Worm (Caenorhabditis elegans) whole organism, L2 larva: Measurements from ENCODE around the gene best-21.
"Not testable (repeated sequence)": the region's sequence is repeated elsewhere in the genome, so short reads cannot be mapped to it uniquely, and the experiment has no call there.

Experiments used
- C34F6.9 ChIP-seq: fragments of 150-350 bp; optimal IDR thresholded peaks from 2 replicates; lab custom pipeline; 2014; ENCODE audit warnings: missing biosample characterization, missing genetic modification characterization
- R02D3.7 ChIP-seq: fragments of 150-350 bp; optimal IDR thresholded peaks from 2 replicates; lab custom pipeline; 2014; ENCODE audit warnings: missing biosample characterization, missing genetic modification characterization
- Y55F3AM.14 ChIP-seq: fragments of 200-800 bp; sonication (Bioruptor generic); optimal IDR thresholded peaks from 2 replicates; lab custom pipeline; 2018; ENCODE audit warnings: mild to moderate bottlenecking, missing genetic modification characterization, missing compliant biosample characterization
- ZK546.5 ChIP-seq: sonication (generic microtip); optimal IDR thresholded peaks from 2 replicates; lab custom pipeline; 2017; ENCODE audit warnings: missing biosample characterization, missing genetic modification characterization
- alr-1 ChIP-seq: fragments of 150-350 bp; optimal IDR thresholded peaks from 2 replicates; lab custom pipeline; 2014; ENCODE audit warnings: missing biosample characterization, missing genetic modification characterization
- aly-2 ChIP-seq: fragments of 150-350 bp; optimal IDR thresholded peaks from 2 replicates; lab custom pipeline; 2014; ENCODE audit warnings: missing biosample characterization, missing genetic modification characterization
- ama-1 ChIP-seq: fragments of 150-350 bp; optimal IDR thresholded peaks from 2 replicates; lab custom pipeline; 2018; ENCODE audit warnings: inconsistent platforms
- ceh-16 ChIP-seq: fragments of 150-350 bp; optimal IDR thresholded peaks from 2 replicates; lab custom pipeline; 2014; ENCODE audit warnings: missing biosample characterization, missing genetic modification characterization
- ceh-82 ChIP-seq: fragments of 150-350 bp; optimal IDR thresholded peaks from 2 replicates; lab custom pipeline; 2014; ENCODE audit warnings: missing biosample characterization, missing genetic modification characterization
- crh-2 ChIP-seq: sonication (generic microtip); optimal IDR thresholded peaks from 2 replicates; lab custom pipeline; 2017; ENCODE audit warnings: missing biosample characterization, missing genetic modification characterization
- egl-27 ChIP-seq: sonication (generic microtip); optimal IDR thresholded peaks from 3 replicates; lab custom pipeline; 2017; ENCODE audit warnings: missing biosample characterization, missing genetic modification reagents, missing genetic modification characterization
- gmeb-1 ChIP-seq: fragments of 150-350 bp; optimal IDR thresholded peaks from 2 replicates; lab custom pipeline; 2014; ENCODE audit warnings: missing biosample characterization, missing genetic modification characterization
- lin-11 ChIP-seq: fragments of 150-350 bp; sonication (generic microtip); optimal IDR thresholded peaks from 2 replicates; lab custom pipeline; 2014; ENCODE audit warnings: missing biosample characterization, missing genetic modification characterization, inconsistent platforms, mixed read lengths
- lin-39 ChIP-seq: fragments of 150-350 bp; optimal IDR thresholded peaks from 2 replicates; lab custom pipeline; 2014; ENCODE audit warnings: missing biosample characterization, missing genetic modification reagents, missing genetic modification characterization
- lsy-2 ChIP-seq, 2 experiments: fragments of 150-350 bp in 1 of 2; sonication (generic microtip) in 1 of 2; optimal IDR thresholded peaks; 2 replicates each; lab custom pipeline; 2014 to 2017; ENCODE audit warnings: missing biosample characterization in 2 of 2, missing genetic modification characterization in 2 of 2
- nhr-10 ChIP-seq: sonication (generic microtip); optimal IDR thresholded peaks from 2 replicates; lab custom pipeline; 2017; ENCODE audit warnings: missing biosample characterization, missing genetic modification characterization
- nhr-12 ChIP-seq: fragments of 150-350 bp; optimal IDR thresholded peaks from 2 replicates; lab custom pipeline; 2014; ENCODE audit warnings: missing biosample characterization, missing genetic modification characterization
- nhr-21 ChIP-seq: fragments of 150-350 bp; optimal IDR thresholded peaks from 2 replicates; lab custom pipeline; 2014; ENCODE audit warnings: missing biosample characterization, missing genetic modification characterization
- nhr-23 ChIP-seq: fragments of 150-350 bp; optimal IDR thresholded peaks from 2 replicates; lab custom pipeline; 2014; ENCODE audit warnings: missing biosample characterization, missing genetic modification reagents, missing genetic modification characterization
- nhr-237 ChIP-seq: fragments of 150-350 bp; optimal IDR thresholded peaks from 2 replicates; lab custom pipeline; 2014; ENCODE audit warnings: missing biosample characterization, missing genetic modification characterization
- nhr-25 ChIP-seq: fragments of 150-350 bp; sonication (generic microtip); optimal IDR thresholded peaks from 3 replicates; lab custom pipeline; 2014; ENCODE audit warnings: missing biosample characterization, missing genetic modification characterization
- nhr-6 ChIP-seq: fragments of 150-350 bp; optimal IDR thresholded peaks from 2 replicates; lab custom pipeline; 2014; ENCODE audit warnings: missing biosample characterization, missing genetic modification characterization
- nhr-77 ChIP-seq: fragments of 150-350 bp; optimal IDR thresholded peaks from 2 replicates; lab custom pipeline; 2014; ENCODE audit warnings: missing biosample characterization, missing genetic modification characterization
- peb-1 ChIP-seq: fragments of 150-350 bp; optimal IDR thresholded peaks from 2 replicates; lab custom pipeline; 2014; ENCODE audit warnings: missing biosample characterization, missing genetic modification characterization
- sem-4 ChIP-seq: fragments of 150-350 bp; optimal IDR thresholded peaks from 2 replicates; lab custom pipeline; 2014; ENCODE audit warnings: missing biosample characterization, missing genetic modification reagents, missing genetic modification characterization
- sma-3 ChIP-seq: sonication (generic microtip); optimal IDR thresholded peaks from 2 replicates; lab custom pipeline; 2016; ENCODE audit warnings: missing genetic modification reagents, missing genetic modification characterization, missing compliant biosample characterization
- snpc-4 ChIP-seq: fragments of 150-350 bp; optimal IDR thresholded peaks from 2 replicates; lab custom pipeline; 2014; ENCODE audit warnings: missing biosample characterization, missing genetic modification characterization
- unc-39 ChIP-seq: fragments of 150-350 bp; optimal IDR thresholded peaks from 2 replicates; lab custom pipeline; 2014; ENCODE audit warnings: missing biosample characterization, missing genetic modification characterization
- unc-62 ChIP-seq: fragments of 150-350 bp; optimal IDR thresholded peaks from 2 replicates; lab custom pipeline; 2014; ENCODE audit warnings: missing biosample characterization, missing genetic modification reagents, missing genetic modification characterization
- ztf-1 ChIP-seq: fragments of 200-800 bp; sonication (Bioruptor generic); conservative IDR thresholded peaks from 2 replicates; pipeline ENCODE4 v1.3.6; 2022; ENCODE audit warnings: missing genetic modification characterization, missing compliant biosample characterization

The best-21 gene

DNA sequence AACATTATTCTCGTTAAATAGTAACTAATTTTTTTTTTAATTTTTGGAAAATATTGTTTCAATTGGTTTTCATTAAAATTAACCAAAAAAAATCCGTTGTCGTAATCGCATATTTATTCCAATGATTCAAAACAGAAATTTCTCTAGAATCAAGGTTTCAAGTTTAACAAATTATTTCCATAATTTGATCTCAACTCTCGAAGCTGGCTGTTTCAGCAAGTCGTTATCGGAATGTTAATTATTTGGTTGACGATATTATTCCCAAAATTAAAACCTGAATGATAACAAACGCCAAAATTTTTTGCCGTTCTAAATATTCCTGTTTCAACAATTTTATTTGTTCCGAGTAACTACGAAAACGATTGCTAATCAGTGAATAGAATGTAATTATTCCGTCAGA, 2.2 kb upstream of the best-21 start:
- TF ChIP-seq ztf-1 (no peak), nhr-10 (tag; lab: Kevin White, UChicago) (no peak), nhr-77 (tag; lab: Kevin White, UChicago) (no peak), aly-2 (tag; lab: Kevin White, UChicago) (no peak), peb-1 (tag; lab: Kevin White, UChicago) (no peak), unc-62 (GFP tag; lab: Kevin White, UChicago) (no peak), ama-1 (lab: Kevin White, UChicago) (no peak)

DNA sequence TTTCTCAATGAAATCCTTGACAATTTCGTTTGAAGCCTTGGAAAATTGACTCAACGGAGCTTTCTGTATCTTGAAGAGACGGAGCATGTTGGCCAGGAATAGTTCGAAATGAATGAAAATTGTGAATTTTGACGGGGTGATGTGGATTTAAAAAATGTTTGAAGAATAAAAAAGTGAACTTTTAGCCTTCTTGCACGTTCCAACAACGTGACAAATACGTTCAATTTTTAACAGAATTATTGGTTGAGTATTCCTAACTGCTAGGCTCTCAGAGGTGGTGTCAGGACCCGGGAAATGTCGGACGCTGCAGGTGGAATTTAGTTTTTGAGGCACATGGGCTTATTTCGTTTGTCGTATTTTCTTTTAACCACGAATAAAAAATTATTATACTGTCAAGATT, 9.3 kb downstream of the best-21 start, which contains the start of gene Y73F8A.12:
Gene Y73F8A.12 (minus strand): TSS at position 101 of the 400 bp plus-strand sequence.
- not testable (repeated sequence) for TF ChIP-seq ceh-16; egl-27 (tag; lab: Kevin White, UChicago); lin-39 (tag; lab: Kevin White, UChicago)

DNA sequence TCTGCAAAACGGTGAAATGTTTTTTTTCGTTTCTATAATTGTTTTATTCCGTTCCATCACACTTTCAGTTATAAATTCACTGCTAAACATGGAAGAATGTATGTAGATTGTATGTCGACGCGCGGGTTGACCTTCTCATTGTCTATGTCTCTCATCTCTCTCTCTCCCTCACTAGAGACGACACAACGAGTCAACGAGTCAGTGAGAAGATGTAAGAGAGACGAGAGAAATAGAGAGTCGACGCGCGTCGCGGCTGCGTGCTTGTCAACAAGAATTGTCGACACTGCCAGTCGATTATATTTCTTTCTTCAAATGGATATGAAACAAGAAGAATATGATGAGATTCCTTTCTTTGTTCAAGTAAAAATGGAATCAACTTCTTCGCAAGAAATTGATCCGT, 9.8 kb downstream of the best-21 start, which contains the start of gene Y73F8A.13:
Gene Y73F8A.13 (plus strand): TSS at position 240 of the 400 bp plus-strand sequence.
- TF ChIP-seq lin-11 (tag; lab: Kevin White, UChicago) (no peak), lsy-2 (tag; optimal IDR thresholded peaks at IDR 0.05; lab: Kevin White, UChicago) (no peak), C34F6.9 (tag; lab: Kevin White, UChicago) (peak; percentile 19), gmeb-1 (tag; lab: Kevin White, UChicago) (no peak), ZK546.5 (tag; lab: Kevin White, UChicago) (no peak), lin-39 (tag; lab: Kevin White, UChicago) (no peak)

DNA sequence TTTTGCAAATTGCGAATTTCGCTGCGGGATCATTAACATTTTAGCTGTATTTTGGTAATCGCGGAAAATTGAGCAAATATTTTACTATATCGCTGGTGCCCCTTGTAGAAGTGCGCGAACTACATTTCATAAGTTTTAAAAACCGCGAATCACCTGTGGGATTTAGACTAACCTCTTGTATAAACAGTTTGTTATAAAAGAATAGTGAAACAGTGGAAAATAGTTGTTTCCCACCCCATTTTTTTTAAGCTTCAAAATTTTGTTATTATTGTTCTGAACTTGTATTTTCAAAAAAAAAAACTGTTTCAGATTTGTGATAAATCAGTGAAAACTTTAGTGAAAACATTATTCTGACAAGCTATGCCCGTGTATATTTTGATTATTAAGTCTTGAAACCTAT, 13.3 kb downstream of the best-21 start:
- TF ChIP-seq ztf-1 (no peak), alr-1 (tag; lab: Kevin White, UChicago) (no peak), nhr-25 (tag; lab: Kevin White, UChicago) (no peak)
- TF ChIP-seq, all 48 proteins: peak for 0

DNA sequence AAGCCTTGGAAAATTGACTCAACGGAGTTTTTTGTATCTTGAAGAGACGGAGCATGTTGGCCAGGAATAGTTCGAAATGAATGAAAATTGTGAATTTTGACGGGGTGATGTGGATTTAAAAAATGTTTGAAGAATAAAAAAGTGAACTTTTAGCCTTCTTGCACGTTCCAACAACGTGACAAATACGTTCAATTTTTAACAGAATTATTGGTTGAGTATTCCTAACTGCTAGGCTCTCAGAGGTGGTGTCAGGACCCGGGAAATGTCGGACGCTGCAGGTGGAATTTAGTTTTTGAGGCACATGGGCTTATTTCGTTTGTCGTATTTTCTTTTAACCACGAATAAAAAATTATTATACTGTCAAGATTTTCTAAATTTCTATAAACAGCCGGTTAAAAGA, 16.7 kb downstream of the best-21 start, which contains the start of gene Y73F8A.14:
Gene Y73F8A.14 (minus strand): TSS at position 101 of the 400 bp plus-strand sequence.
- not testable (repeated sequence) for TF ChIP-seq nhr-6 (tag; lab: Kevin White, UChicago); lin-11 (tag; lab: Kevin White, UChicago); ceh-16

DNA sequence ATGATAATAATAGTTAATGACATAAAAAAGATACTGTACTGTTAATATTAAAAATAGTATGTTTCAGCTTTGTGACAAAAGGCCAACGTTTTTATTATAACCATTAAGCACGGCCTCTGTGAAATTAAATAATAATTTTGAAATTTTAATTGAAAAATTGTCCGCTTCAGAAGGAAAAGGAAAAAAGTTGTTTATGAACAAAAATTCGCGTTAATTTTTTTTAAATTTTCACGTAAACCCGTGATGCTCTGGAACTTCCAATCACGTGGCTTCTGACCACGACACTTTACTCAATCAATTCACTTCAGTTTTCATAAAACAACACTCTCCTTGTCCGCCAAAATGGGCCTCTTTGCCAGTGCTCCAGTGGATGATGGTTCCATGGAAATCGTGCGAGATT, 19.0 kb downstream of the best-21 start, which contains the start of gene Y73F8A.15:
Gene Y73F8A.15 (plus strand): TSS at position 301 of the 400 bp plus-strand sequence.
- TF ChIP-seq crh-2 (tag; lab: Kevin White, UChicago) (no peak), nhr-21 (tag; lab: Kevin White, UChicago) (no peak), R02D3.7 (tag; lab: Kevin White, UChicago) (no peak), unc-39 (tag; lab: Kevin White, UChicago) (no peak), Y55F3AM.14 (GFP tag; lab: Kevin White, UChicago) (no peak), sem-4 (tag; lab: Kevin White, UChicago) (no peak), C34F6.9 (tag; lab: Kevin White, UChicago) (no peak)
- TF ChIP-seq, all 48 proteins: peak for 0

DNA sequence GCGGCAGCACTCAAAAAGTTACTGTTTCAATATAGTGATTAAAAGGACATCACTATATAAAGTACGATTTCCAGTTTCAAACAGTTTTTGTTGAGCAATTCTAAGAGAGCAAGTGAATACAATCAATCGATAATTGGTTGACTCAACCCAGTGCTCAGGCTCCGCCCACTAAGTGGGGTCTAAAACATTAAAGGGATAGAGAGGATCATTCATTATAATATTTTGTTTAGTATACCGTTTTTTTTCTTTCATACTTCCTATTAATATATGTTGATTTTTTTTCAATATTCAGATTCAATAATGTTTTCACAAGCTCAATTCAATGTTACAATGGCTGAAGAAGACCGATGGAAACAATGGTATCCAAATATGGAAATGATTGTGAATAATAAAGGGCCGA, 21.3 kb downstream of the best-21 start, which contains the start of gene tbx-39:
Gene tbx-39 (plus strand): TSS at position 301 of the 400 bp plus-strand sequence.
- TF ChIP-seq lin-11 (tag; lab: Kevin White, UChicago) (no peak), nhr-12 (tag; lab: Kevin White, UChicago) (no peak), nhr-23 (no peak), ztf-1 (no peak), C34F6.9 (tag; lab: Kevin White, UChicago) (no peak), peb-1 (tag; lab: Kevin White, UChicago) (no peak), ceh-82 (no peak), snpc-4 (no peak), lin-39 (tag; lab: Kevin White, UChicago) (no peak), sem-4 (tag; lab: Kevin White, UChicago) (no peak), ZK546.5 (tag; lab: Kevin White, UChicago) (no peak), nhr-237 (no peak), lsy-2 (tag; optimal IDR thresholded peaks at IDR 0.05; lab: Kevin White, UChicago) (no peak), crh-2 (tag; lab: Kevin White, UChicago) (no peak), nhr-10 (tag; lab: Kevin White, UChicago) (no peak), egl-27 (tag; lab: Kevin White, UChicago) (no peak), sma-3 (GFP tag; lab: Kevin White, UChicago) (no peak)
